Fruit fly (Drosophila melanogaster): ENCODE measurements around the gene CG9988.

CG9988 gene

DNA sequence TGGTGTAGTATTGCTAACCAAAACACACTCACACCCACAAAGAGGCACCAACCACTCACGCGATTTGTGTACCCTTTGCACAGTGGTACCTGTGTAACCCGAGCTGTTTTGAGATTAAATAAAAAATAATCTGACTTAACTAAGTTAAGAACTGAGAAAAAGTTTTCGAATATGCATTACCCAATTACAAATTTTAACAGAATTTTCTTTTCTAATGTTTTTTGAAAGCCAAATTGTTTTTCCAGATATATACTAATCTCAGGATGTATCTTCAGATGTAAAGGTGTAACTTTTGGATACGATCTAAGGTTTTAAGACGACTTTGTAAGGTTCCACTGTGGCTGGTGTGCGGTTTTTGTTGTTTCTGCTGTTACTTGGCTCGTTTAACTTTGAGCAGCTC lies 2.5 kb upstream of the CG9988 start:
- TF ChIP-seq eg (GFP tag; IDR thresholded peaks at IDR 0.05) (peak; percentile 78), salr (GFP tag; optimal IDR thresholded peaks at IDR 0.05) (peak in 1 of 2 experiments; percentile 56), Ets21C (GFP tag; optimal IDR thresholded peaks at IDR 0.05) (peak; percentile 77), CG8632 (GFP tag; optimal IDR thresholded peaks at IDR 0.05) (peak; percentile 54), Met (GFP tag; optimal IDR thresholded peaks at IDR 0.05) (peak; percentile 80), vri (GFP tag; optimal IDR thresholded peaks at IDR 0.05) (peak; percentile 19), Blimp-1 (GFP tag; optimal IDR thresholded peaks at IDR 0.05) (peak; percentile 8), svp (GFP tag) (peak; percentile 88), Sox14 (GFP tag; optimal IDR thresholded peaks at IDR 0.05) (peak; percentile 74), CG3919 (GFP tag; optimal IDR thresholded peaks at IDR 0.05) (peak; percentile 72), Lpt (GFP tag; optimal IDR thresholded peaks at IDR 0.05) (peak; percentile 1), dac (GFP tag; optimal IDR thresholded peaks at IDR 0.05) (peak; percentile 9), CG3032 (tag; optimal IDR thresholded peaks at IDR 0.05) (peak; percentile 24), dsx (GFP tag; optimal IDR thresholded peaks at IDR 0.05; ENCODE audit: poor library complexity, severe bottlenecking) (no peak), pdm3 (GFP tag; optimal IDR thresholded peaks at IDR 0.05) (peak; percentile 77), Hr4 (GFP tag; optimal IDR thresholded peaks at IDR 0.05) (peak; percentile 82), CG16779 (tag; optimal IDR thresholded peaks at IDR 0.05) (peak; percentile 48), Hr38 (GFP tag; optimal IDR thresholded peaks at IDR 0.05) (no peak), Gug (GFP tag; IDR thresholded peaks at IDR 0.05) (peak; percentile 72), Eip93F (GFP tag; optimal IDR thresholded peaks at IDR 0.05) (no peak), CG15336 (GFP tag; IDR thresholded peaks at IDR 0.05) (peak; percentile 79), CG6163 (GFP tag; IDR thresholded peaks at IDR 0.05) (peak; percentile 38; the same call in 1 of the 3 replicates), Ets96B (tag; optimal IDR thresholded peaks at IDR 0.05) (peak; percentile 14), CG9139 (GFP tag; optimal IDR thresholded peaks at IDR 0.05) (no peak), CG6808 (GFP tag; optimal IDR thresholded peaks at IDR 0.05) (peak; percentile 8), CG10631 (GFP tag; optimal IDR thresholded peaks at IDR 0.05) (peak; percentile 80), CG4318 (GFP tag; optimal IDR thresholded peaks at IDR 0.05) (peak; percentile 52), CG32006 (GFP tag; optimal IDR thresholded peaks at IDR 0.05) (peak; percentile 72), spab (GFP tag; optimal IDR thresholded peaks at IDR 0.05) (peak; percentile 23), ss (GFP tag; optimal IDR thresholded peaks at IDR 0.05) (peak in 1 of 2 experiments; percentile 11), CG11902 (GFP tag; optimal IDR thresholded peaks at IDR 0.05) (peak; percentile 63), fkh (GFP tag; optimal IDR thresholded peaks at IDR 0.05) (no peak), CG6276 (GFP tag; optimal IDR thresholded peaks at IDR 0.05) (peak; percentile 64), CG1621 (tag; optimal IDR thresholded peaks at IDR 0.05) (peak; percentile 21), CG8119 (GFP tag; IDR thresholded peaks at IDR 0.05) (peak; percentile 86), Smox (GFP tag; optimal IDR thresholded peaks at IDR 0.05) (peak; percentile 76), CG6792 (GFP tag; optimal IDR thresholded peaks at IDR 0.05) (peak; percentile 83), Eip75B (GFP tag; optimal IDR thresholded peaks at IDR 0.05) (peak; percentile 83), CG6854 (GFP tag; optimal IDR thresholded peaks at IDR 0.05) (peak; percentile 34), CG8319 (GFP tag; optimal IDR thresholded peaks at IDR 0.05) (peak; percentile 53), CG11762 (GFP tag; optimal IDR thresholded peaks at IDR 0.05; ENCODE audit: insufficient read depth) (peak; percentile 59), acj6 (GFP tag; optimal IDR thresholded peaks at IDR 0.05) (peak; percentile 74), net (GFP tag; optimal IDR thresholded peaks at IDR 0.05) (peak; percentile 63), Eip78C (GFP tag) (peak; percentile 94), esn (GFP tag; optimal IDR thresholded peaks at IDR 0.05) (peak; percentile 87), CG34406 (GFP tag; optimal IDR thresholded peaks at IDR 0.05) (peak; percentile 65), lz (GFP tag; optimal IDR thresholded peaks at IDR 0.05) (peak; percentile 82), achi (GFP tag; optimal IDR thresholded peaks at IDR 0.05) (peak; percentile 79), Sox102F (GFP tag; optimal IDR thresholded peaks at IDR 0.05) (peak; percentile 72), OdsH (GFP tag; optimal IDR thresholded peaks at IDR 0.05) (peak; percentile 81), cyc (GFP tag; optimal IDR thresholded peaks at IDR 0.05) (peak; percentile 75), fd85E (GFP tag; optimal IDR thresholded peaks at IDR 0.05) (no peak)
